Fruit fly (Drosophila melanogaster): ENCODE measurements around the gene Nfs1.
A peak's percentile ranks its signal among the peaks of the same experiment; 100 is the strongest.

Gene Nfs1

DNA sequence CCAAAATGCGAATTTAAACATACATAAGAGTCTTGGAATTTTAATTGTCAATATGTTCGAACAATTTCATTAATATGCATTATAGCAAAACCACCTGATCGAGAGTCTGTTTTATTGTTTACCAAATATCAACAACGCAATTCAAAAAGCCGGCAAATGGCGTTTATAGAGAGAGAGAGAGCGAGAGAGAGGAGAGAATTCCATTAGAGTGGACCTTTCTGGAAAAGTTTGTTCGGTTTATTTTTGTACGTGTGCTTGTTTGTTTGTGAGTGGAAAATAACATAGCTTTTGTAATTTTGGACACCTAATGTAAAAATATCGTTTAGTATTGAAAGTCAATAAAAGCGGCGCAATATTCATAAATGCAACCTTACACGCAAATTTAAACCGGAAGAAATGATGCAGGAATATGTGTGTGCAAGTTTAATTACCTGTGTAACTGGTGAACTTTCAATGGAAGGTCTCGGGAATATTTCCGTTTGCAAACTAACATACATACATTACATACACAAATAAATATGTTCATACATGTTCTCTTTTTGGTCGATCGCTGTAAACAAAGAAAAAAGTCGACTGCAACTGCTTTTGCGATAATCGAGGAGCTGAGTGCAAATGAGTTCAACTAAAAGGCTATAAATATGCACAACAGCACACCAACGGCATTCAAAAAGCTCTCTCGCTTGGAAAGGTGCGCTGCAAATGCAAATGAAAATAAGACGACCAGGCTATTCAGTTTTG lies 45.3 kb downstream of the Nfs1 start, which contains the start of gene CG6785 (continued):
- TF ChIP-seq ara (GFP tag; IDR thresholded peaks at IDR 0.05) (no peak), C15 (GFP tag; IDR thresholded peaks at IDR 0.05) (no peak), CG34376 (GFP tag; optimal IDR thresholded peaks at IDR 0.05) (peak; percentile 91), CG6654 (GFP tag; optimal IDR thresholded peaks at IDR 0.05) (no peak), Chrac-16 (GFP tag; optimal IDR thresholded peaks at IDR 0.05) (peak; percentile 19), CG9215 (GFP tag; IDR thresholded peaks at IDR 0.05) (no peak), sc (optimal IDR thresholded peaks at IDR 0.05) (no peak), sc (GFP tag; optimal IDR thresholded peaks at IDR 0.05) (peak; percentile 79), Lhr (GFP tag; optimal IDR thresholded peaks at IDR 0.05) (peak; percentile 78), CG6272 (GFP tag; IDR thresholded peaks at IDR 0.05) (no peak), tgo (GFP tag; IDR thresholded peaks at IDR 0.05) (no peak), CG7357 (GFP tag; IDR thresholded peaks at IDR 0.05) (no peak), mld (GFP tag; IDR thresholded peaks at IDR 0.05; ENCODE audit: partially characterized antibody) (no peak), CG14860 (GFP tag; IDR thresholded peaks at IDR 0.05; ENCODE audit: partially characterized antibody) (no peak), stc (GFP tag; IDR thresholded peaks at IDR 0.05) (peak; percentile 42; the same call in 1 of the 2 replicates), CG33213 (GFP tag; optimal IDR thresholded peaks at IDR 0.05) (peak; percentile 86), gcm2 (GFP tag; optimal IDR thresholded peaks at IDR 0.05) (peak; percentile 77), zfh1 (GFP tag; IDR thresholded peaks at IDR 0.05) (0 out of 3 replicates have a peak, but pooled peaks have one; percentile 34), CG6254 (GFP tag; optimal IDR thresholded peaks at IDR 0.05) (peak; percentile 82), CG14710 (tag; optimal IDR thresholded peaks at IDR 0.05) (peak; percentile 73), Bdp1 (GFP tag; optimal IDR thresholded peaks at IDR 0.05) (peak; percentile 68), zfh2 (GFP tag; optimal IDR thresholded peaks at IDR 0.05) (no peak), CG12659 (GFP tag; optimal IDR thresholded peaks at IDR 0.05) (peak; percentile 90), CG10654 (GFP tag; optimal IDR thresholded peaks at IDR 0.05) (peak; percentile 72), wor (GFP tag; IDR thresholded peaks at IDR 0.05) (no peak), CG13894 (tag; optimal IDR thresholded peaks at IDR 0.05) (peak; percentile 72), dati (GFP tag; IDR thresholded peaks at IDR 0.05) (no peak), CG8944 (GFP tag; optimal IDR thresholded peaks at IDR 0.05) (peak; percentile 80), Poxn (GFP tag; IDR thresholded peaks at IDR 0.05) (no peak), ssp (GFP tag; IDR thresholded peaks at IDR 0.05) (no peak), CG1602 (GFP tag; optimal IDR thresholded peaks at IDR 0.05) (peak; percentile 65), CG8281 (tag; optimal IDR thresholded peaks at IDR 0.05) (peak; percentile 69), CG32772 (GFP tag; IDR thresholded peaks at IDR 0.05) (no peak), CG31441 (GFP tag; IDR thresholded peaks at IDR 0.05) (peak; percentile 66), gem (tag; optimal IDR thresholded peaks at IDR 0.05) (peak; percentile 81), CG15011 (GFP tag; optimal IDR thresholded peaks at IDR 0.05) (peak; percentile 76), CG13624 (GFP tag; optimal IDR thresholded peaks at IDR 0.05) (peak; percentile 94), CG17829 (tag; optimal IDR thresholded peaks at IDR 0.05) (peak; percentile 29), CG31365 (tag; optimal IDR thresholded peaks at IDR 0.05) (peak; percentile 85), br (optimal IDR thresholded peaks at IDR 0.05) (no peak), Spps (tag; optimal IDR thresholded peaks at IDR 0.05) (peak; percentile 73), NC2α (GFP tag; optimal IDR thresholded peaks at IDR 0.05) (peak; percentile 90), CG8388 (GFP tag; optimal IDR thresholded peaks at IDR 0.05) (peak; percentile 72), CG15073 (GFP tag; optimal IDR thresholded peaks at IDR 0.05) (peak; percentile 9), Awh (GFP tag; IDR thresholded peaks at IDR 0.05) (peak; percentile 80), dysf (GFP tag; IDR thresholded peaks at IDR 0.05) (peak; percentile 41; the same call in 1 of the 3 replicates), Atf6 (GFP tag; IDR thresholded peaks at IDR 0.05) (peak; percentile 72), CG30431 (GFP tag; optimal IDR thresholded peaks at IDR 0.05) (peak; percentile 19), Blimp-1 (GFP tag; optimal IDR thresholded peaks at IDR 0.05) (peak; percentile 72), nerfin-2 (GFP tag; IDR thresholded peaks at IDR 0.05; ENCODE audit: partially characterized antibody) (no peak), CG3407 (GFP tag; optimal IDR thresholded peaks at IDR 0.05) (peak; percentile 93)

Measured in whole organism, embryonic.